Fruit fly (Drosophila melanogaster) whole organism, embryonic: ENCODE data around the gene Sulf1.
A peak's percentile ranks its signal among the peaks of the same experiment; 100 is the strongest.

Experiments used
- BtbVII ChIP-seq: fragments of 200-800 bp; sonication (Bioruptor generic); optimal IDR thresholded peaks from 3 replicates; lab custom pipeline; 2017; ENCODE audit warnings: missing biosample characterization, mild to moderate bottlenecking, missing genetic modification characterization
- C15 ChIP-seq: fragments of 200-800 bp; sonication (Bioruptor generic); IDR thresholded peaks from 3 replicates; pipeline ENCODE4 v1.3.6; 2022; ENCODE audit warnings: missing biosample characterization, missing genetic modification characterization
- CG12155 ChIP-seq: fragments of 200-800 bp; sonication (Bioruptor generic); optimal IDR thresholded peaks from 3 replicates; lab custom pipeline; 2016; ENCODE audit warnings: missing biosample characterization, missing genetic modification characterization
- CG12659 ChIP-seq: fragments of 200-800 bp; sonication (Bioruptor generic); optimal IDR thresholded peaks from 3 replicates; lab custom pipeline; 2017; ENCODE audit warnings: mild to moderate bottlenecking, missing biosample characterization, missing genetic modification reagents, missing genetic modification characterization
- CG12744 ChIP-seq: fragments of 200-800 bp; sonication (Bioruptor generic); optimal IDR thresholded peaks from 2 replicates; lab custom pipeline; 2016; ENCODE audit warnings: missing biosample characterization, missing genetic modification characterization
- CG12942 ChIP-seq: fragments of 200-800 bp; sonication (Bioruptor generic); optimal IDR thresholded peaks from 3 replicates; lab custom pipeline; 2016; ENCODE audit warnings: missing biosample characterization, missing genetic modification characterization
- CG13296 ChIP-seq: fragments of 200-800 bp; sonication (Bioruptor generic); optimal IDR thresholded peaks from 3 replicates; lab custom pipeline; 2018; ENCODE audit warnings: missing biosample characterization, mild to moderate bottlenecking, missing genetic modification characterization
- CG14710 ChIP-seq: fragments of 200-800 bp; sonication (Bioruptor generic); optimal IDR thresholded peaks from 3 replicates; lab custom pipeline; 2019; ENCODE audit warnings: missing biosample characterization, mild to moderate bottlenecking, missing genetic modification characterization, moderate library complexity
- CG17361 ChIP-seq: fragments of 200-800 bp; sonication (Bioruptor generic); IDR thresholded peaks from 3 replicates; pipeline ENCODE4 v1.3.6; 2022; ENCODE audit warnings: missing biosample characterization, missing genetic modification characterization
- CG18262 ChIP-seq: fragments of 200-800 bp; optimal IDR thresholded peaks from 3 replicates; lab custom pipeline; 2019; ENCODE audit warnings: missing biosample characterization, mild to moderate bottlenecking, missing genetic modification characterization, moderate library complexity
- CG2199 ChIP-seq: fragments of 200-800 bp; sonication (Bioruptor generic); IDR thresholded peaks from 3 replicates; pipeline ENCODE4 v1.3.6; 2022; ENCODE audit warnings: missing biosample characterization, missing genetic modification characterization
- CG2875 ChIP-seq: fragments of 200-800 bp; sonication (Bioruptor generic); optimal IDR thresholded peaks from 2 replicates; lab custom pipeline; 2017; ENCODE audit warnings: missing biosample characterization, mild to moderate bottlenecking, missing genetic modification characterization, missing genetic modification reagents
- CG30431 ChIP-seq: fragments of 200-800 bp; sonication (Bioruptor generic); optimal IDR thresholded peaks from 2 replicates; lab custom pipeline; 2017; ENCODE audit warnings: missing biosample characterization, missing genetic modification characterization
- CG31224 ChIP-seq: fragments of 200-800 bp; sonication (Bioruptor generic); IDR thresholded peaks from 2 replicates; pipeline ENCODE4 v1.3.6; 2022; ENCODE audit warnings: missing biosample characterization, missing genetic modification characterization
- CG42726 ChIP-seq: fragments of 200-800 bp; sonication (Bioruptor generic); IDR thresholded peaks from 2 replicates; pipeline ENCODE4 v1.3.6; 2022; ENCODE audit warnings: missing biosample characterization, missing genetic modification characterization; ENCODE audit not compliant: partially characterized antibody
- CG4328 ChIP-seq: fragments of 200-800 bp; sonication (Bioruptor generic); optimal IDR thresholded peaks from 3 replicates; lab custom pipeline; 2017; ENCODE audit warnings: missing biosample characterization, missing genetic modification reagents, missing genetic modification characterization
- CG4360 ChIP-seq: fragments of 200-800 bp; sonication (Bioruptor generic); IDR thresholded peaks from 2 replicates; pipeline ENCODE4 v1.3.6; 2022; ENCODE audit warnings: missing biosample characterization, missing genetic modification characterization
- CG5180 ChIP-seq: fragments of 200-800 bp; sonication (Bioruptor generic); optimal IDR thresholded peaks from 3 replicates; lab custom pipeline; 2017; ENCODE audit warnings: missing biosample characterization, missing genetic modification characterization, mild to moderate bottlenecking, moderate library complexity, missing genetic modification reagents
- CG6813 ChIP-seq: fragments of 200-800 bp; sonication (Bioruptor generic); optimal IDR thresholded peaks from 2 replicates; lab custom pipeline; 2017; ENCODE audit warnings: missing biosample characterization, missing genetic modification characterization, mild to moderate bottlenecking, moderate library complexity, missing genetic modification reagents
- CG8290 ChIP-seq, 3 experiments: fragments of 200-800 bp; sonication (Bioruptor generic); optimal IDR thresholded peaks; 2 replicates each; lab custom pipeline; 2016 to 2019; ENCODE audit warnings: missing biosample characterization in 3 of 3, missing genetic modification characterization in 3 of 3, mild to moderate bottlenecking in 2 of 3, moderate library complexity in 1 of 3
- CG8388 ChIP-seq: fragments of 200-800 bp; sonication (Bioruptor generic); optimal IDR thresholded peaks from 2 replicates; lab custom pipeline; 2019; ENCODE audit warnings: missing biosample characterization, mild to moderate bottlenecking, missing genetic modification characterization, moderate library complexity
- Ets97D ChIP-seq: fragments of 200-800 bp; sonication (Bioruptor generic); optimal IDR thresholded peaks from 3 replicates; lab custom pipeline; 2016; ENCODE audit warnings: missing biosample characterization, missing genetic modification characterization
- Gsc ChIP-seq: fragments of 200-800 bp; sonication (Bioruptor generic); IDR thresholded peaks from 2 replicates; pipeline ENCODE4 v1.3.6; 2022; ENCODE audit warnings: missing biosample characterization, missing genetic modification characterization
- Opbp ChIP-seq: fragments of 200-800 bp; sonication (Bioruptor generic); IDR thresholded peaks from 3 replicates; pipeline ENCODE4 v1.3.6; 2022; ENCODE audit warnings: missing biosample characterization, missing genetic modification characterization; ENCODE audit not compliant: partially characterized antibody
- Ravus ChIP-seq: fragments of 200-800 bp; sonication (Bioruptor generic); IDR thresholded peaks from 2 replicates; pipeline ENCODE4 v1.3.6; 2022; ENCODE audit warnings: missing biosample characterization, missing genetic modification characterization
- Side ChIP-seq: fragments of 200-800 bp; sonication (Bioruptor generic); optimal IDR thresholded peaks from 2 replicates; lab custom pipeline; 2016; ENCODE audit warnings: missing biosample characterization, missing genetic modification characterization
- Ssrp ChIP-seq: fragments of 200-800 bp; sonication (Bioruptor generic); optimal IDR thresholded peaks from 2 replicates; lab custom pipeline; 2018; ENCODE audit warnings: missing biosample characterization, mild to moderate bottlenecking, missing genetic modification characterization, moderate library complexity
- Tbp ChIP-seq: fragments of >200 bp; optimal IDR thresholded peaks from 2 replicates; lab custom pipeline; 2018; ENCODE audit warnings: missing biosample characterization, missing genetic modification characterization
- Usf ChIP-seq: fragments of 200-800 bp; sonication (Bioruptor generic); optimal IDR thresholded peaks from 2 replicates; lab custom pipeline; 2017; ENCODE audit warnings: missing genotype, missing biosample characterization, missing genetic modification characterization
- Xrp1 ChIP-seq: fragments of 200-800 bp; sonication (Bioruptor generic); IDR thresholded peaks from 2 replicates; pipeline ENCODE4 v1.3.6; 2022; ENCODE audit warnings: missing biosample characterization, missing genetic modification characterization
- aop ChIP-seq: fragments of 200-800 bp; sonication (Bioruptor generic); IDR thresholded peaks from 2 replicates; pipeline ENCODE4 v1.3.6; 2022; ENCODE audit warnings: missing biosample characterization, missing genetic modification characterization
- ap ChIP-seq: fragments of 200-800 bp; sonication (Bioruptor generic); IDR thresholded peaks from 2 replicates; pipeline ENCODE4 v1.3.6; 2022; ENCODE audit warnings: missing biosample characterization, missing genetic modification characterization
- cad ChIP-seq: fragments of >200 bp; optimal IDR thresholded peaks from 2 replicates; lab custom pipeline; 2017; ENCODE audit warnings: missing biosample characterization, missing genetic modification characterization
- cato ChIP-seq: fragments of 200-800 bp; sonication (Bioruptor generic); optimal IDR thresholded peaks from 2 replicates; lab custom pipeline; 2016; ENCODE audit warnings: missing biosample characterization, missing genetic modification characterization, borderline replicate concordance
- caup ChIP-seq: fragments of 200-800 bp; sonication (Bioruptor generic); optimal IDR thresholded peaks from 3 replicates; lab custom pipeline; 2017; ENCODE audit warnings: missing biosample characterization, mild to moderate bottlenecking, missing genetic modification characterization, moderate library complexity; ENCODE audit not compliant: severe bottlenecking
- chinmo ChIP-seq: fragments of 200-800 bp; sonication (Bioruptor generic); IDR thresholded peaks from 4 replicates; pipeline ENCODE4 v1.3.6; 2022; ENCODE audit warnings: missing biosample characterization, missing genetic modification characterization; ENCODE audit not compliant: partially characterized antibody
- dm ChIP-seq: fragments of 200-800 bp; sonication (Bioruptor generic); optimal IDR thresholded peaks from 3 replicates; lab custom pipeline; 2016; ENCODE audit warnings: missing biosample characterization, missing genetic modification characterization
- dpn ChIP-seq, 2 experiments: fragments of 200-800 bp; sonication (Bioruptor generic); optimal IDR thresholded peaks; 3 replicates each; lab custom pipeline; 2016; ENCODE audit warnings: missing biosample characterization in 2 of 2, missing genetic modification characterization in 2 of 2
- gem ChIP-seq: fragments of 200-800 bp; sonication (Bioruptor generic); optimal IDR thresholded peaks from 2 replicates; lab custom pipeline; 2019; ENCODE audit warnings: missing biosample characterization, mild to moderate bottlenecking, missing genetic modification characterization, moderate library complexity
- kay ChIP-seq: fragments of 200-800 bp; sonication (Bioruptor generic); optimal IDR thresholded peaks from 2 replicates; lab custom pipeline; 2016; ENCODE audit warnings: missing biosample characterization, missing genetic modification characterization
- klu ChIP-seq: fragments of 200-800 bp; sonication (Bioruptor generic); IDR thresholded peaks from 2 replicates; pipeline ENCODE4 v1.3.6; 2022; ENCODE audit warnings: missing biosample characterization, missing genetic modification characterization
- maf-S ChIP-seq: fragments of 200-800 bp; sonication (Bioruptor generic); optimal IDR thresholded peaks from 2 replicates; lab custom pipeline; 2016; ENCODE audit warnings: missing biosample characterization, missing genetic modification characterization
- org-1 ChIP-seq: fragments of 200-800 bp; sonication (Bioruptor generic); optimal IDR thresholded peaks from 2 replicates; lab custom pipeline; 2017; ENCODE audit warnings: missing biosample characterization, missing genetic modification characterization
- repo ChIP-seq: fragments of 200-800 bp; sonication (Bioruptor generic); optimal IDR thresholded peaks from 2 replicates; lab custom pipeline; 2016; ENCODE audit warnings: missing biosample characterization, missing genetic modification characterization
- scrt ChIP-seq: fragments of 200-800 bp; sonication (Bioruptor generic); optimal IDR thresholded peaks from 2 replicates; lab custom pipeline; 2018; ENCODE audit warnings: missing biosample characterization, mild to moderate bottlenecking, missing genetic modification characterization, moderate library complexity
- sd ChIP-seq: fragments of 200-800 bp; sonication (Bioruptor generic); optimal IDR thresholded peaks from 3 replicates; lab custom pipeline; 2018; ENCODE audit warnings: missing biosample characterization, mild to moderate bottlenecking, missing genetic modification characterization, moderate library complexity
- sens-2 ChIP-seq: fragments of 200-800 bp; sonication (Bioruptor generic); IDR thresholded peaks from 2 replicates; pipeline ENCODE4 v1.3.6; 2022; ENCODE audit warnings: missing biosample characterization, missing genetic modification characterization
- slbo ChIP-seq: fragments of 200-800 bp; sonication (Bioruptor generic); IDR thresholded peaks from 2 replicates; pipeline ENCODE4 v1.3.6; 2022; ENCODE audit warnings: missing biosample characterization, missing genetic modification characterization
- unc-4 ChIP-seq: fragments of 200-800 bp; sonication (Bioruptor generic); IDR thresholded peaks from 2 replicates; pipeline ENCODE4 v1.3.6; 2022; ENCODE audit warnings: missing biosample characterization, missing genetic modification characterization; ENCODE audit not compliant: partially characterized antibody
- zen ChIP-seq: fragments of 200-800 bp; sonication (Bioruptor generic); optimal IDR thresholded peaks from 3 replicates; lab custom pipeline; 2018; ENCODE audit warnings: missing biosample characterization, mild to moderate bottlenecking, missing genetic modification characterization, moderate library complexity
- zfh2 ChIP-seq: fragments of 200-800 bp; sonication (Bioruptor generic); optimal IDR thresholded peaks from 2 replicates; lab custom pipeline; 2016; ENCODE audit warnings: missing biosample characterization, missing genetic modification characterization

Gene Sulf1

dm6 chr3R:16337053-16337385, 2.4 kb downstream of the Sulf1 start (continued):
- TF ChIP-seq CG17361 (GFP tag; lab: Robert Waterston, UW) (peak; percentile 29; the same call in 1 of the 3 replicates), gem (tag; lab: Kevin White, UChicago) (peak; percentile 77), chinmo (GFP tag; lab: Robert Waterston, UW) (no peak), C15 (GFP tag; lab: Robert Waterston, UW) (no peak), BtbVII (GFP tag; lab: Kevin White, UChicago) (no peak), cad (GFP tag; lab: Kevin White, UChicago) (no peak), Ssrp (tag; lab: Kevin White, UChicago) (peak; percentile 60), CG12744 (no peak), Ets97D (GFP tag; lab: Kevin White, UChicago) (peak; percentile 22), org-1 (peak; percentile 38), CG30431 (GFP tag; lab: Kevin White, UChicago) (peak; percentile 66), CG18262 (peak; percentile 83), CG13296 (GFP tag; lab: Kevin White, UChicago) (no peak), slbo (no peak), Tbp (GFP tag; lab: Kevin White, UChicago) (no peak), Side (GFP tag; lab: Kevin White, UChicago) (peak; percentile 67), CG4328 (no peak), CG5180 (GFP tag; lab: Kevin White, UChicago) (no peak), CG8388 (GFP tag; lab: Kevin White, UChicago) (peak; percentile 60), CG14710 (tag; lab: Kevin White, UChicago) (peak; percentile 76), ap (GFP tag; lab: Robert Waterston, UW) (peak; percentile 45), CG8290 (GFP tag; optimal IDR thresholded peaks at IDR 0.05; lab: Kevin White, UChicago) (peak; percentile 68), CG8290 (tag; optimal IDR thresholded peaks at IDR 0.05; lab: Kevin White, UChicago) (no peak), aop (GFP tag; lab: Robert Waterston, UW) (no peak), zfh2 (GFP tag; lab: Kevin White, UChicago) (no peak), CG42726 (GFP tag; lab: Robert Waterston, UW) (no peak), sd (no peak), caup (GFP tag; lab: Kevin White, UChicago) (no peak), scrt (GFP tag; lab: Kevin White, UChicago) (no peak), sens-2 (GFP tag; lab: Robert Waterston, UW) (no peak), dpn (GFP tag; optimal IDR thresholded peaks at IDR 0.05; lab: Kevin White, UChicago) (peak; percentile 18 to 30), cato (GFP tag; lab: Kevin White, UChicago) (no peak), CG4360 (GFP tag; lab: Robert Waterston, UW) (no peak), Opbp (GFP tag; lab: Robert Waterston, UW) (no peak), Ravus (no peak), Usf (peak; percentile 28), zen (peak; percentile 95), CG2875 (GFP tag; lab: Kevin White, UChicago) (peak; percentile 53), maf-S (GFP tag; lab: Kevin White, UChicago) (no peak), repo (GFP tag; lab: Kevin White, UChicago) (no peak), CG2199 (GFP tag; lab: Robert Waterston, UW) (no peak), CG6813 (peak; percentile 52), Xrp1 (GFP tag; lab: Robert Waterston, UW) (peak; percentile 92), unc-4 (no peak), kay (GFP tag; lab: Kevin White, UChicago) (no peak), CG12942 (GFP tag; lab: Kevin White, UChicago) (peak; percentile 1), klu (no peak), CG12155 (peak; percentile 43), CG31224 (GFP tag; lab: Robert Waterston, UW) (no peak), Gsc (GFP tag; lab: Robert Waterston, UW) (no peak), dm (GFP tag; lab: Kevin White, UChicago) (peak; percentile 10), CG12659 (GFP tag; lab: Kevin White, UChicago) (no peak)
